Fruit fly (Drosophila melanogaster) whole organism, prepupa: ENCODE results near the gene CG32040.
A peak's percentile ranks its signal among the peaks of the same experiment; 100 is the strongest.

Source experiments
- Blimp-1 ChIP-seq: fragments of 200-800 bp; sonication (Bioruptor generic); optimal IDR thresholded peaks from 3 replicates; lab custom pipeline; 2017; ENCODE audit warnings: missing biosample characterization, missing genetic modification characterization, mild to moderate bottlenecking, moderate library complexity, missing genetic modification reagents
- CG10631 ChIP-seq: fragments of 200-800 bp; sonication (Bioruptor generic); optimal IDR thresholded peaks from 2 replicates; lab custom pipeline; 2016; ENCODE audit warnings: missing biosample characterization, missing genetic modification characterization
- CG10669 ChIP-seq: fragments of 200-800 bp; sonication (Bioruptor generic); optimal IDR thresholded peaks from 3 replicates; lab custom pipeline; 2018; ENCODE audit warnings: missing biosample characterization, mild to moderate bottlenecking, missing genetic modification characterization, moderate library complexity
- CG1621 ChIP-seq: fragments of 200-800 bp; sonication (Bioruptor generic); optimal IDR thresholded peaks from 3 replicates; lab custom pipeline; 2018; ENCODE audit warnings: missing biosample characterization, mild to moderate bottlenecking, missing genetic modification characterization
- CG3032 ChIP-seq: fragments of 200-800 bp; optimal IDR thresholded peaks from 2 replicates; lab custom pipeline; 2019; ENCODE audit warnings: missing biosample characterization, mild to moderate bottlenecking, missing genetic modification characterization, moderate library complexity
- CG34406 ChIP-seq: fragments of 200-800 bp; sonication (Bioruptor generic); optimal IDR thresholded peaks from 3 replicates; lab custom pipeline; 2016; ENCODE audit warnings: missing biosample characterization, missing genetic modification characterization
- CG3919 ChIP-seq: fragments of 200-800 bp; sonication (Bioruptor generic); optimal IDR thresholded peaks from 3 replicates; lab custom pipeline; 2016; ENCODE audit warnings: missing biosample characterization, missing genetic modification characterization
- CG6163 ChIP-seq: fragments of 200-800 bp; sonication (Bioruptor generic); IDR thresholded peaks from 3 replicates; pipeline ENCODE4 v1.3.6; 2022; ENCODE audit warnings: missing biosample characterization, missing genetic modification characterization
- CG6276 ChIP-seq: fragments of 200-800 bp; sonication (Bioruptor generic); optimal IDR thresholded peaks from 2 replicates; lab custom pipeline; 2017; ENCODE audit warnings: missing biosample characterization, mild to moderate bottlenecking, missing genetic modification characterization
- CG6792 ChIP-seq: fragments of 200-800 bp; sonication (Bioruptor generic); optimal IDR thresholded peaks from 3 replicates; lab custom pipeline; 2016; ENCODE audit warnings: missing biosample characterization, missing genetic modification characterization
- CG6808 ChIP-seq: fragments of 200-800 bp; sonication (Bioruptor generic); optimal IDR thresholded peaks from 3 replicates; lab custom pipeline; 2017; ENCODE audit warnings: missing biosample characterization, missing genetic modification characterization, mild to moderate bottlenecking, moderate library complexity, missing genetic modification reagents
- CG6854 ChIP-seq: fragments of 200-800 bp; sonication (Bioruptor generic); optimal IDR thresholded peaks from 2 replicates; lab custom pipeline; 2017; ENCODE audit warnings: missing biosample characterization, mild to moderate bottlenecking, missing genetic modification characterization
- CG7368 ChIP-seq: fragments of 200-800 bp; sonication (Bioruptor generic); optimal IDR thresholded peaks from 3 replicates; lab custom pipeline; 2016; ENCODE audit warnings: missing biosample characterization, missing genetic modification characterization
- CG8632 ChIP-seq: fragments of 200-800 bp; sonication (Bioruptor generic); optimal IDR thresholded peaks from 3 replicates; lab custom pipeline; 2016; ENCODE audit warnings: missing biosample characterization, missing genetic modification characterization
- CG9139 ChIP-seq: fragments of 200-800 bp; sonication (Bioruptor generic); optimal IDR thresholded peaks from 3 replicates; lab custom pipeline; 2017; ENCODE audit warnings: missing biosample characterization, mild to moderate bottlenecking, missing genetic modification characterization
- Eip75B ChIP-seq: fragments of 200-800 bp; sonication (Bioruptor generic); optimal IDR thresholded peaks from 3 replicates; lab custom pipeline; 2016; ENCODE audit warnings: missing biosample characterization, missing genetic modification characterization
- Eip78C ChIP-seq: fragments of 200-800 bp; sonication (Bioruptor generic); peaks from one replicate; lab custom pipeline; 2016; ENCODE audit warnings: missing biosample characterization, missing genetic modification characterization
- Eip93F ChIP-seq: fragments of 200-800 bp; sonication (Bioruptor generic); optimal IDR thresholded peaks from 2 replicates; lab custom pipeline; 2016; ENCODE audit warnings: missing biosample characterization, mild to moderate bottlenecking, missing genetic modification characterization
- Gug ChIP-seq: fragments of 200-800 bp; sonication (Bioruptor generic); IDR thresholded peaks from 2 replicates; pipeline ENCODE4 v1.3.6; 2022; ENCODE audit warnings: missing biosample characterization, missing genetic modification characterization
- Hr38 ChIP-seq: sonication (Bioruptor generic); optimal IDR thresholded peaks from 2 replicates; lab custom pipeline; 2016; ENCODE audit warnings: missing biosample characterization, missing genetic modification characterization
- Hr39 ChIP-seq: fragments of 200-800 bp; sonication (Bioruptor generic); optimal IDR thresholded peaks from 2 replicates; lab custom pipeline; 2016; ENCODE audit warnings: missing biosample characterization, missing genetic modification characterization
- Hr4 ChIP-seq: fragments of 200-800 bp; sonication (Bioruptor generic); optimal IDR thresholded peaks from 3 replicates; lab custom pipeline; 2016; ENCODE audit warnings: missing biosample characterization, missing genetic modification characterization
- Lpt ChIP-seq: fragments of 200-800 bp; sonication (Bioruptor generic); optimal IDR thresholded peaks from 3 replicates; lab custom pipeline; 2016; ENCODE audit warnings: missing biosample characterization, missing genetic modification characterization
- Met ChIP-seq: fragments of 200-800 bp; sonication (Bioruptor generic); optimal IDR thresholded peaks from 3 replicates; lab custom pipeline; 2016; ENCODE audit warnings: missing biosample characterization, missing genetic modification characterization
- Sox102F ChIP-seq: fragments of 200-800 bp; sonication (Bioruptor generic); optimal IDR thresholded peaks from 2 replicates; lab custom pipeline; 2016; ENCODE audit warnings: missing biosample characterization, mild to moderate bottlenecking, missing genetic modification characterization
- Sox14 ChIP-seq: fragments of 200-800 bp; sonication (Bioruptor generic); optimal IDR thresholded peaks from 3 replicates; lab custom pipeline; 2016; ENCODE audit warnings: missing biosample characterization, missing genetic modification characterization
- Sox15 ChIP-seq: fragments of 200-800 bp; sonication (Bioruptor generic); optimal IDR thresholded peaks from 3 replicates; lab custom pipeline; 2016; ENCODE audit warnings: missing biosample characterization, missing genetic modification characterization
- cyc ChIP-seq: fragments of 200-800 bp; sonication (Bioruptor generic); optimal IDR thresholded peaks from 3 replicates; lab custom pipeline; 2016; ENCODE audit warnings: missing biosample characterization, missing genetic modification characterization
- dac ChIP-seq: fragments of 200-800 bp; sonication (Bioruptor generic); optimal IDR thresholded peaks from 2 replicates; lab custom pipeline; 2017; ENCODE audit warnings: missing biosample characterization, mild to moderate bottlenecking, missing genetic modification characterization
- dsx ChIP-seq: fragments of 200-800 bp; optimal IDR thresholded peaks from 3 replicates; lab custom pipeline; 2019; ENCODE audit warnings: missing biosample characterization, mild to moderate bottlenecking, missing genetic modification characterization, moderate library complexity; ENCODE audit not compliant: poor library complexity, severe bottlenecking
- eg ChIP-seq: fragments of 200-800 bp; sonication (Bioruptor generic); IDR thresholded peaks from 3 replicates; pipeline ENCODE4 v1.3.6; 2022; ENCODE audit warnings: missing biosample characterization, missing genetic modification characterization
- esn ChIP-seq: fragments of 200-800 bp; sonication (Bioruptor generic); optimal IDR thresholded peaks from 2 replicates; lab custom pipeline; 2016; ENCODE audit warnings: missing biosample characterization, mild to moderate bottlenecking, missing genetic modification characterization, moderate library complexity
- fd59A ChIP-seq: fragments of 200-800 bp; sonication (Bioruptor generic); optimal IDR thresholded peaks from 2 replicates; lab custom pipeline; 2017; ENCODE audit warnings: missing biosample characterization, mild to moderate bottlenecking, missing genetic modification characterization, missing genetic modification reagents
- fd85E ChIP-seq: fragments of 200-800 bp; sonication (Bioruptor generic); optimal IDR thresholded peaks from 3 replicates; lab custom pipeline; 2016; ENCODE audit warnings: missing biosample characterization, missing genetic modification characterization
- fkh ChIP-seq: fragments of 200-800 bp; sonication (Bioruptor generic); optimal IDR thresholded peaks from 3 replicates; lab custom pipeline; 2017; ENCODE audit warnings: missing biosample characterization, mild to moderate bottlenecking, missing genetic modification characterization, moderate library complexity
- lz ChIP-seq: fragments of 200-800 bp; sonication (Bioruptor generic); optimal IDR thresholded peaks from 3 replicates; lab custom pipeline; 2016; ENCODE audit warnings: missing biosample characterization, missing genetic modification characterization
- net ChIP-seq: fragments of 200-800 bp; sonication (Bioruptor generic); optimal IDR thresholded peaks from 3 replicates; lab custom pipeline; 2016; ENCODE audit warnings: missing biosample characterization, missing genetic modification characterization
- pdm3 ChIP-seq: fragments of 200-800 bp; sonication (Bioruptor generic); optimal IDR thresholded peaks from 3 replicates; lab custom pipeline; 2016; ENCODE audit warnings: missing biosample characterization, missing genetic modification characterization
- salr ChIP-seq, 2 experiments: fragments of 200-800 bp; sonication (Bioruptor generic); optimal IDR thresholded peaks; 3 replicates each; lab custom pipeline; 2016 to 2018; ENCODE audit warnings: missing biosample characterization in 2 of 2, missing genetic modification characterization in 2 of 2, mild to moderate bottlenecking in 1 of 2
- spab ChIP-seq: fragments of 200-800 bp; sonication (Bioruptor generic); optimal IDR thresholded peaks from 2 replicates; lab custom pipeline; 2017; ENCODE audit warnings: missing biosample characterization, mild to moderate bottlenecking, missing genetic modification characterization, missing genetic modification reagents
- ss ChIP-seq, 2 experiments: fragments of 200-800 bp; sonication (Bioruptor generic); optimal IDR thresholded peaks; 2 replicates in 1 of 2; 3 replicates in 1 of 2; lab custom pipeline; 2017 to 2018; ENCODE audit warnings: mild to moderate bottlenecking in 2 of 2, missing biosample characterization in 2 of 2, missing genetic modification characterization in 2 of 2, moderate library complexity in 1 of 2
- svp ChIP-seq: fragments of 200-800 bp; sonication (Bioruptor generic); peaks from one replicate; lab custom pipeline; 2016; ENCODE audit warnings: missing biosample characterization, missing genetic modification characterization
- topi ChIP-seq: fragments of 200-800 bp; sonication (Bioruptor generic); optimal IDR thresholded peaks from 3 replicates; lab custom pipeline; 2016; ENCODE audit warnings: missing biosample characterization, missing genetic modification characterization
- vri ChIP-seq: fragments of 200-800 bp; sonication (Bioruptor generic); optimal IDR thresholded peaks from 3 replicates; lab custom pipeline; 2016; ENCODE audit warnings: missing biosample characterization, mild to moderate bottlenecking, missing genetic modification characterization

Gene CG32040

dm6 chr3L:9370907-9371365 is 17.1 kb downstream of the CG32040 start, which contains the start of gene Fdx1 (continued):
- no peak for TF ChIP-seq Gug (GFP tag; lab: Robert Waterston, UW)
- no peak for TF ChIP-seq CG6276
- TF ChIP-seq CG10669 (GFP tag; lab: Kevin White, UChicago), result no peak
- peak; percentile 30 for TF ChIP-seq Eip75B (GFP tag; lab: Kevin White, UChicago)
- peak; percentile 14 for TF ChIP-seq net (GFP tag; lab: Kevin White, UChicago)
- TF ChIP-seq CG3919 (GFP tag; lab: Kevin White, UChicago), result peak; percentile 43
- no peak for TF ChIP-seq Blimp-1 (GFP tag; lab: Kevin White, UChicago)
- peak; percentile 11 for TF ChIP-seq vri (GFP tag; lab: Kevin White, UChicago)
- TF ChIP-seq Hr39 (GFP tag; lab: Kevin White, UChicago), result no peak
- TF ChIP-seq Eip93F, result peak; percentile 5
- no peak for TF ChIP-seq CG6808 (GFP tag; lab: Kevin White, UChicago)
- no peak for TF ChIP-seq CG10631 (GFP tag; lab: Kevin White, UChicago)
- no peak for TF ChIP-seq Sox102F (GFP tag; lab: Kevin White, UChicago)
- no peak for TF ChIP-seq spab
- no peak for TF ChIP-seq CG6163 (GFP tag; lab: Robert Waterston, UW)
- TF ChIP-seq Hr38 (GFP tag; lab: Kevin White, UChicago), result no peak
- TF ChIP-seq Met (GFP tag; lab: Kevin White, UChicago), result no peak
- TF ChIP-seq fd59A (GFP tag; lab: Kevin White, UChicago), result no peak
- no peak for TF ChIP-seq dsx
- peak; percentile 41 for TF ChIP-seq CG3032 (tag; lab: Kevin White, UChicago)

dm6 chr3L:9372278-9372975 is 18.6 kb downstream of the CG32040 start, which contains the start of the genes Hsp67Bc, CG4456 and Hsp22:
TSS of gene Hsp67Bc (minus strand) at chr3L:9372497.
TSS of gene CG4456 (plus strand) at chr3L:9372722.
TSS of gene Hsp22 (plus strand) at chr3L:9372931.
- TF ChIP-seq Gug (GFP tag; lab: Robert Waterston, UW) (no peak), CG6276 (no peak), CG7368 (GFP tag; lab: Kevin White, UChicago) (no peak), ss (GFP tag; optimal IDR thresholded peaks at IDR 0.05; lab: Kevin White, UChicago) (peak; percentile 50 to 53), Sox14 (GFP tag; lab: Kevin White, UChicago) (peak; percentile 36), CG6854 (GFP tag; lab: Kevin White, UChicago) (peak; percentile 18), eg (GFP tag; lab: Robert Waterston, UW) (0 out of 3 replicates have a peak, but pooled peaks have one; percentile 21), dac (no peak), fd59A (GFP tag; lab: Kevin White, UChicago) (no peak), CG6808 (GFP tag; lab: Kevin White, UChicago) (no peak), Eip78C (peak; percentile 58), Eip75B (GFP tag; lab: Kevin White, UChicago) (peak; percentile 13), CG1621 (tag; lab: Kevin White, UChicago) (no peak), fkh (GFP tag; lab: Kevin White, UChicago) (peak; percentile 60), CG34406 (no peak), svp (GFP tag; lab: Kevin White, UChicago) (peak; percentile 66), dsx (peak; percentile 23)

dm6 chr3L:9373374-9374004 is 19.7 kb downstream of the CG32040 start:
- TF ChIP-seq fd85E (GFP tag; lab: Kevin White, UChicago), result peak; percentile 0
- peak; percentile 64 for TF ChIP-seq net (GFP tag; lab: Kevin White, UChicago)
- peak; percentile 8 to 56 for TF ChIP-seq salr (GFP tag; optimal IDR thresholded peaks at IDR 0.05; lab: Kevin White, UChicago)
- peak; percentile 69 for TF ChIP-seq Sox14 (GFP tag; lab: Kevin White, UChicago)
- TF ChIP-seq Hr39 (GFP tag; lab: Kevin White, UChicago), result peak; percentile 36
- peak; percentile 84 for TF ChIP-seq Hr4 (GFP tag; lab: Kevin White, UChicago)
- peak; percentile 83 for TF ChIP-seq esn (GFP tag; lab: Kevin White, UChicago)
- TF ChIP-seq CG6792 (GFP tag; lab: Kevin White, UChicago), result peak; percentile 71
- TF ChIP-seq CG9139, result peak; percentile 53
- peak; percentile 69 for TF ChIP-seq lz
- TF ChIP-seq topi (GFP tag; lab: Kevin White, UChicago), result peak; percentile 81
- no peak for TF ChIP-seq dsx
- peak; percentile 94 for TF ChIP-seq Eip78C
- TF ChIP-seq Sox102F (GFP tag; lab: Kevin White, UChicago), result peak; percentile 65
- TF ChIP-seq CG8632 (GFP tag; lab: Kevin White, UChicago), result peak; percentile 77
- peak; percentile 62 for TF ChIP-seq Lpt (GFP tag; lab: Kevin White, UChicago)
- TF ChIP-seq CG34406, result peak; percentile 79
- TF ChIP-seq cyc (GFP tag; lab: Kevin White, UChicago), result peak; percentile 68
- peak; percentile 72 for TF ChIP-seq pdm3 (GFP tag; lab: Kevin White, UChicago)
- peak; percentile 7 for TF ChIP-seq Sox15
